Fruit fly (Drosophila melanogaster) whole organism, prepupa: ENCODE results near the gene MCTS1.

ENCODE experiments used
- CG10631 ChIP-seq: fragments of 200-800 bp; sonication (Bioruptor generic); optimal IDR thresholded peaks from 2 replicates; lab custom pipeline; 2016; ENCODE audit warnings: missing biosample characterization, missing genetic modification characterization
- CG10669 ChIP-seq: fragments of 200-800 bp; sonication (Bioruptor generic); optimal IDR thresholded peaks from 3 replicates; lab custom pipeline; 2018; ENCODE audit warnings: missing biosample characterization, mild to moderate bottlenecking, missing genetic modification characterization, moderate library complexity
- CG11294 ChIP-seq: fragments of 200-800 bp; sonication (Bioruptor generic); IDR thresholded peaks from 2 replicates; pipeline ENCODE4 v1.3.6; 2022; ENCODE audit warnings: missing biosample characterization, missing genetic modification characterization
- CG11762 ChIP-seq: fragments of 200-800 bp; sonication (Bioruptor generic); optimal IDR thresholded peaks from 3 replicates; lab custom pipeline; 2016; ENCODE audit warnings: missing biosample characterization, missing genetic modification characterization; ENCODE audit not compliant: insufficient read depth
- CG11902 ChIP-seq: fragments of 200-800 bp; sonication (Bioruptor generic); optimal IDR thresholded peaks from 3 replicates; lab custom pipeline; 2016; ENCODE audit warnings: missing biosample characterization, missing genetic modification characterization
- CG16779 ChIP-seq: fragments of 200-800 bp; sonication (Bioruptor generic); optimal IDR thresholded peaks from 3 replicates; lab custom pipeline; 2017; ENCODE audit warnings: missing biosample characterization, mild to moderate bottlenecking, missing genetic modification characterization
- CG3032 ChIP-seq: fragments of 200-800 bp; optimal IDR thresholded peaks from 2 replicates; lab custom pipeline; 2019; ENCODE audit warnings: missing biosample characterization, mild to moderate bottlenecking, missing genetic modification characterization, moderate library complexity
- CG31627 ChIP-seq: fragments of 200-800 bp; sonication (Bioruptor generic); optimal IDR thresholded peaks from 3 replicates; lab custom pipeline; 2016; ENCODE audit warnings: missing biosample characterization, missing genetic modification characterization
- CG32006 ChIP-seq: fragments of 200-800 bp; sonication (Bioruptor generic); optimal IDR thresholded peaks from 3 replicates; lab custom pipeline; 2017; ENCODE audit warnings: missing biosample characterization, mild to moderate bottlenecking, missing genetic modification characterization
- CG34406 ChIP-seq: fragments of 200-800 bp; sonication (Bioruptor generic); optimal IDR thresholded peaks from 3 replicates; lab custom pipeline; 2016; ENCODE audit warnings: missing biosample characterization, missing genetic modification characterization
- CG3919 ChIP-seq: fragments of 200-800 bp; sonication (Bioruptor generic); optimal IDR thresholded peaks from 3 replicates; lab custom pipeline; 2016; ENCODE audit warnings: missing biosample characterization, missing genetic modification characterization
- CG4318 ChIP-seq: fragments of 200-800 bp; sonication (Bioruptor generic); optimal IDR thresholded peaks from 3 replicates; lab custom pipeline; 2017; ENCODE audit warnings: missing biosample characterization, mild to moderate bottlenecking, missing genetic modification characterization
- CG6163 ChIP-seq: fragments of 200-800 bp; sonication (Bioruptor generic); IDR thresholded peaks from 3 replicates; pipeline ENCODE4 v1.3.6; 2022; ENCODE audit warnings: missing biosample characterization, missing genetic modification characterization
- CG6276 ChIP-seq: fragments of 200-800 bp; sonication (Bioruptor generic); optimal IDR thresholded peaks from 2 replicates; lab custom pipeline; 2017; ENCODE audit warnings: missing biosample characterization, mild to moderate bottlenecking, missing genetic modification characterization
- CG6792 ChIP-seq: fragments of 200-800 bp; sonication (Bioruptor generic); optimal IDR thresholded peaks from 3 replicates; lab custom pipeline; 2016; ENCODE audit warnings: missing biosample characterization, missing genetic modification characterization
- CG6854 ChIP-seq: fragments of 200-800 bp; sonication (Bioruptor generic); optimal IDR thresholded peaks from 2 replicates; lab custom pipeline; 2017; ENCODE audit warnings: missing biosample characterization, mild to moderate bottlenecking, missing genetic modification characterization
- CG8119 ChIP-seq: fragments of 200-800 bp; sonication (Bioruptor generic); IDR thresholded peaks from 3 replicates; pipeline ENCODE4 v1.3.6; 2022; ENCODE audit warnings: missing biosample characterization, missing genetic modification characterization
- CG8319 ChIP-seq: fragments of 200-800 bp; sonication (Bioruptor generic); optimal IDR thresholded peaks from 3 replicates; lab custom pipeline; 2016; ENCODE audit warnings: missing biosample characterization, missing genetic modification characterization
- Eip75B ChIP-seq: fragments of 200-800 bp; sonication (Bioruptor generic); optimal IDR thresholded peaks from 3 replicates; lab custom pipeline; 2016; ENCODE audit warnings: missing biosample characterization, missing genetic modification characterization
- Eip78C ChIP-seq: fragments of 200-800 bp; sonication (Bioruptor generic); peaks from one replicate; lab custom pipeline; 2016; ENCODE audit warnings: missing biosample characterization, missing genetic modification characterization
- Ets21C ChIP-seq: fragments of 200-800 bp; sonication (Bioruptor generic); optimal IDR thresholded peaks from 3 replicates; lab custom pipeline; 2016; ENCODE audit warnings: missing biosample characterization, missing genetic modification characterization
- Ets96B ChIP-seq: fragments of 200-800 bp; optimal IDR thresholded peaks from 2 replicates; lab custom pipeline; 2019; ENCODE audit warnings: missing biosample characterization, mild to moderate bottlenecking, missing genetic modification characterization, moderate library complexity
- Hr38 ChIP-seq: sonication (Bioruptor generic); optimal IDR thresholded peaks from 2 replicates; lab custom pipeline; 2016; ENCODE audit warnings: missing biosample characterization, missing genetic modification characterization
- Hr39 ChIP-seq: fragments of 200-800 bp; sonication (Bioruptor generic); optimal IDR thresholded peaks from 2 replicates; lab custom pipeline; 2016; ENCODE audit warnings: missing biosample characterization, missing genetic modification characterization
- Hr4 ChIP-seq: fragments of 200-800 bp; sonication (Bioruptor generic); optimal IDR thresholded peaks from 3 replicates; lab custom pipeline; 2016; ENCODE audit warnings: missing biosample characterization, missing genetic modification characterization
- Lpt ChIP-seq: fragments of 200-800 bp; sonication (Bioruptor generic); optimal IDR thresholded peaks from 3 replicates; lab custom pipeline; 2016; ENCODE audit warnings: missing biosample characterization, missing genetic modification characterization
- Met ChIP-seq: fragments of 200-800 bp; sonication (Bioruptor generic); optimal IDR thresholded peaks from 3 replicates; lab custom pipeline; 2016; ENCODE audit warnings: missing biosample characterization, missing genetic modification characterization
- OdsH ChIP-seq: fragments of 200-800 bp; sonication (Bioruptor generic); optimal IDR thresholded peaks from 3 replicates; lab custom pipeline; 2016; ENCODE audit warnings: missing biosample characterization, missing genetic modification characterization
- Smox ChIP-seq: fragments of 200-800 bp; sonication (Bioruptor generic); optimal IDR thresholded peaks from 3 replicates; lab custom pipeline; 2016; ENCODE audit warnings: missing biosample characterization, missing genetic modification characterization
- Sox102F ChIP-seq: fragments of 200-800 bp; sonication (Bioruptor generic); optimal IDR thresholded peaks from 2 replicates; lab custom pipeline; 2016; ENCODE audit warnings: missing biosample characterization, mild to moderate bottlenecking, missing genetic modification characterization
- Sox14 ChIP-seq: fragments of 200-800 bp; sonication (Bioruptor generic); optimal IDR thresholded peaks from 3 replicates; lab custom pipeline; 2016; ENCODE audit warnings: missing biosample characterization, missing genetic modification characterization
- Sox15 ChIP-seq: fragments of 200-800 bp; sonication (Bioruptor generic); optimal IDR thresholded peaks from 3 replicates; lab custom pipeline; 2016; ENCODE audit warnings: missing biosample characterization, missing genetic modification characterization
- achi ChIP-seq: fragments of 200-800 bp; sonication (Bioruptor generic); optimal IDR thresholded peaks from 3 replicates; lab custom pipeline; 2016; ENCODE audit warnings: missing biosample characterization, missing genetic modification characterization
- acj6 ChIP-seq: fragments of 200-800 bp; sonication (Bioruptor generic); optimal IDR thresholded peaks from 3 replicates; lab custom pipeline; 2016; ENCODE audit warnings: missing biosample characterization, missing genetic modification characterization
- cyc ChIP-seq: fragments of 200-800 bp; sonication (Bioruptor generic); optimal IDR thresholded peaks from 3 replicates; lab custom pipeline; 2016; ENCODE audit warnings: missing biosample characterization, missing genetic modification characterization
- dac ChIP-seq: fragments of 200-800 bp; sonication (Bioruptor generic); optimal IDR thresholded peaks from 2 replicates; lab custom pipeline; 2017; ENCODE audit warnings: missing biosample characterization, mild to moderate bottlenecking, missing genetic modification characterization
- dsx ChIP-seq: fragments of 200-800 bp; optimal IDR thresholded peaks from 3 replicates; lab custom pipeline; 2019; ENCODE audit warnings: missing biosample characterization, mild to moderate bottlenecking, missing genetic modification characterization, moderate library complexity; ENCODE audit not compliant: poor library complexity, severe bottlenecking
- esn ChIP-seq: fragments of 200-800 bp; sonication (Bioruptor generic); optimal IDR thresholded peaks from 2 replicates; lab custom pipeline; 2016; ENCODE audit warnings: missing biosample characterization, mild to moderate bottlenecking, missing genetic modification characterization, moderate library complexity
- fkh ChIP-seq: fragments of 200-800 bp; sonication (Bioruptor generic); optimal IDR thresholded peaks from 3 replicates; lab custom pipeline; 2017; ENCODE audit warnings: missing biosample characterization, mild to moderate bottlenecking, missing genetic modification characterization, moderate library complexity
- lz ChIP-seq: fragments of 200-800 bp; sonication (Bioruptor generic); optimal IDR thresholded peaks from 3 replicates; lab custom pipeline; 2016; ENCODE audit warnings: missing biosample characterization, missing genetic modification characterization
- net ChIP-seq: fragments of 200-800 bp; sonication (Bioruptor generic); optimal IDR thresholded peaks from 3 replicates; lab custom pipeline; 2016; ENCODE audit warnings: missing biosample characterization, missing genetic modification characterization
- pdm3 ChIP-seq: fragments of 200-800 bp; sonication (Bioruptor generic); optimal IDR thresholded peaks from 3 replicates; lab custom pipeline; 2016; ENCODE audit warnings: missing biosample characterization, missing genetic modification characterization
- salr ChIP-seq, 2 experiments: fragments of 200-800 bp; sonication (Bioruptor generic); optimal IDR thresholded peaks; 3 replicates each; lab custom pipeline; 2016 to 2018; ENCODE audit warnings: missing biosample characterization in 2 of 2, missing genetic modification characterization in 2 of 2, mild to moderate bottlenecking in 1 of 2
- spab ChIP-seq: fragments of 200-800 bp; sonication (Bioruptor generic); optimal IDR thresholded peaks from 2 replicates; lab custom pipeline; 2017; ENCODE audit warnings: missing biosample characterization, mild to moderate bottlenecking, missing genetic modification characterization, missing genetic modification reagents
- ss ChIP-seq, 2 experiments: fragments of 200-800 bp; sonication (Bioruptor generic); optimal IDR thresholded peaks; 2 replicates in 1 of 2; 3 replicates in 1 of 2; lab custom pipeline; 2017 to 2018; ENCODE audit warnings: mild to moderate bottlenecking in 2 of 2, missing biosample characterization in 2 of 2, missing genetic modification characterization in 2 of 2, moderate library complexity in 1 of 2
- svp ChIP-seq: fragments of 200-800 bp; sonication (Bioruptor generic); peaks from one replicate; lab custom pipeline; 2016; ENCODE audit warnings: missing biosample characterization, missing genetic modification characterization
- topi ChIP-seq: fragments of 200-800 bp; sonication (Bioruptor generic); optimal IDR thresholded peaks from 3 replicates; lab custom pipeline; 2016; ENCODE audit warnings: missing biosample characterization, missing genetic modification characterization
- vri ChIP-seq: fragments of 200-800 bp; sonication (Bioruptor generic); optimal IDR thresholded peaks from 3 replicates; lab custom pipeline; 2016; ENCODE audit warnings: missing biosample characterization, mild to moderate bottlenecking, missing genetic modification characterization

MCTS1 gene

DNA sequence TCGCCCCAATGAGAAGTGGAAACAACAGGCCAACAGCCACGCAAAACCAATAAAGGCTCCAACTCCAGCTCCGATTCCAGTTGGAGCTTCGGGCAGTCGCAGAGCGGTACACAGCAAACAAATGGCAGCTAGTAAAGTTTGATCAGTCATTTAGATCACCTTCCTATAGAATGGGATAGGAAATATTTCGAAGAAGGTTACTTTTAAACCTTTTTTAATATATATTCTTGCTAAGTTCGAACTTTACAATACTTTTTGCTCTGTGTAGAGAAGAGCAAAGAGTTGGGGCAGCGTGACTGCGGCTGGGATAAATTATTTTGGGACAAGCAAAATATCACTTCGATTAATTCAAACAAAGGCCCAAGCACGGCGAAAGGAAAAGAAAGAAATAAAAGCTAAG, 17.4 kb upstream of the MCTS1 start (continued):
- peak; percentile 76 for TF ChIP-seq CG10631
- TF ChIP-seq CG6854 (GFP tag; lab: Kevin White, UChicago): peak; percentile 73
- peak; percentile 53 for TF ChIP-seq CG16779 (tag; lab: Kevin White, UChicago)
- TF ChIP-seq Met (GFP tag; lab: Kevin White, UChicago): peak; percentile 89
- TF ChIP-seq Ets96B: peak; percentile 74
- TF ChIP-seq CG32006 (GFP tag; lab: Kevin White, UChicago): peak; percentile 59
- peak; percentile 75 for TF ChIP-seq CG31627 (GFP tag; lab: Kevin White, UChicago)
- TF ChIP-seq Sox15 (GFP tag; lab: Kevin White, UChicago): peak; percentile 65
- no peak for TF ChIP-seq CG11294 (GFP tag; lab: Robert Waterston, UW)
- TF ChIP-seq lz (GFP tag; lab: Kevin White, UChicago): peak; percentile 84
- TF ChIP-seq dsx: peak; percentile 72
- TF ChIP-seq dac (GFP tag; lab: Kevin White, UChicago): peak; percentile 14
- no peak for TF ChIP-seq fkh (GFP tag; lab: Kevin White, UChicago)
- TF ChIP-seq CG6792: peak; percentile 79
- peak; percentile 46 for TF ChIP-seq CG8319
- peak; percentile 42 for TF ChIP-seq Lpt (GFP tag; lab: Kevin White, UChicago)
- TF ChIP-seq esn (GFP tag; lab: Kevin White, UChicago): peak; percentile 88
- TF ChIP-seq CG8119: peak; percentile 71
- peak; percentile 75 for TF ChIP-seq Sox14 (GFP tag; lab: Kevin White, UChicago)
- TF ChIP-seq Ets21C (GFP tag; lab: Kevin White, UChicago): peak; percentile 68
- TF ChIP-seq CG11902: peak; percentile 67
- TF ChIP-seq spab: peak; percentile 65
- peak; percentile 8 for TF ChIP-seq CG6276 (GFP tag; lab: Kevin White, UChicago)
- peak; percentile 88 for TF ChIP-seq topi
- TF ChIP-seq vri (GFP tag; lab: Kevin White, UChicago): peak; percentile 70
- peak; percentile 76 for TF ChIP-seq OdsH (GFP tag; lab: Kevin White, UChicago)
- TF ChIP-seq CG3919: peak; percentile 85
- peak; percentile 86 for TF ChIP-seq Sox102F (GFP tag; lab: Kevin White, UChicago)
- peak; percentile 81 for TF ChIP-seq CG34406 (GFP tag; lab: Kevin White, UChicago)
- no peak for TF ChIP-seq Hr38 (GFP tag; lab: Kevin White, UChicago)
- peak; percentile 45 to 51 for TF ChIP-seq salr (GFP tag; optimal IDR thresholded peaks at IDR 0.05; lab: Kevin White, UChicago)
- TF ChIP-seq Eip78C (GFP tag; lab: Kevin White, UChicago): peak; percentile 95
- peak; percentile 94 for TF ChIP-seq svp (GFP tag; lab: Kevin White, UChicago)
- TF ChIP-seq Hr39 (GFP tag; lab: Kevin White, UChicago): peak; percentile 72
- peak; percentile 23 for TF ChIP-seq CG11762 (GFP tag; lab: Kevin White, UChicago)
- TF ChIP-seq CG3032 (tag; lab: Kevin White, UChicago): peak; percentile 80
- TF ChIP-seq net (GFP tag; lab: Kevin White, UChicago): peak; percentile 71
- TF ChIP-seq, all 60 proteins: peak for 56

DNA sequence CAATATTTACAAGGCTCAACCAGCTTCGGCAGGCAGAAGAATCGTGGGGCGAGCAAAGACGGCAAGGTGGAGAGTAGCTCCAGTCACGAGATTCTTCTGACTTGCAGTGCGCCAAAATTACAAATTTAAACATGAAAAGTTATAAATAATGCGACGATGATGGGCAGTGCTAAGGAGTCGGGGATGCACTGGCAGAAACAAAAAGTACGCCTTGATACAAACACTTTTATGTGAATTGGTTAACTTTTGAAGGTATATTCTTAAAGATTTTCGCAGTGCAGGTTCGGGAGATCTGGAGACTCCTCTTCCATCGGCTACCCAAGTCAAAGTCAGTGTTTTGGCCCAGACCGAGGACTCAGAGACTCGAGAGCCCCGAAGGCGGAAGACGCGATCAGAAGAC, 16.3 kb upstream of the MCTS1 start:
- TF ChIP-seq CG4318 (GFP tag; lab: Kevin White, UChicago): no peak
- peak; percentile 50 for TF ChIP-seq CG3919
- peak; percentile 26 for TF ChIP-seq Ets21C (GFP tag; lab: Kevin White, UChicago)
- TF ChIP-seq esn (GFP tag; lab: Kevin White, UChicago): peak; percentile 61
- TF ChIP-seq topi: peak; percentile 61
- no peak for TF ChIP-seq CG6163
- TF ChIP-seq CG10669: peak; percentile 12
- no peak for TF ChIP-seq ss (GFP tag; optimal IDR thresholded peaks at IDR 0.05; lab: Kevin White, UChicago)
- TF ChIP-seq Sox14 (GFP tag; lab: Kevin White, UChicago): peak; percentile 30
- TF ChIP-seq cyc (GFP tag; lab: Kevin White, UChicago): peak; percentile 54
- peak; percentile 51 for TF ChIP-seq vri (GFP tag; lab: Kevin White, UChicago)
- TF ChIP-seq CG11294 (GFP tag; lab: Robert Waterston, UW): no peak
- TF ChIP-seq CG6854 (GFP tag; lab: Kevin White, UChicago): no peak
- TF ChIP-seq Ets96B: peak; percentile 25
- TF ChIP-seq CG10631: peak; percentile 37
- no peak for TF ChIP-seq CG11902
- TF ChIP-seq CG6792: peak; percentile 19
- peak; percentile 45 for TF ChIP-seq pdm3 (GFP tag; lab: Kevin White, UChicago)
- TF ChIP-seq Eip78C (GFP tag; lab: Kevin White, UChicago): peak; percentile 84
- no peak for TF ChIP-seq Sox15 (GFP tag; lab: Kevin White, UChicago)
- peak; percentile 54 for TF ChIP-seq CG31627 (GFP tag; lab: Kevin White, UChicago)
- no peak for TF ChIP-seq Hr4 (GFP tag; lab: Kevin White, UChicago)
- TF ChIP-seq Smox (GFP tag; lab: Kevin White, UChicago): peak; percentile 56
- TF ChIP-seq Eip75B (GFP tag; lab: Kevin White, UChicago): peak; percentile 40
- TF ChIP-seq salr (GFP tag; optimal IDR thresholded peaks at IDR 0.05; lab: Kevin White, UChicago): peak in 1 of 2 experiments; percentile 0
- peak; percentile 65 for TF ChIP-seq Met (GFP tag; lab: Kevin White, UChicago)
- TF ChIP-seq achi (GFP tag; lab: Kevin White, UChicago): peak; percentile 6
- peak; percentile 53 for TF ChIP-seq Hr39 (GFP tag; lab: Kevin White, UChicago)
- peak; percentile 66 for TF ChIP-seq Sox102F (GFP tag; lab: Kevin White, UChicago)
- TF ChIP-seq acj6 (GFP tag; lab: Kevin White, UChicago): peak; percentile 33
- no peak for TF ChIP-seq CG3032 (tag; lab: Kevin White, UChicago)
- TF ChIP-seq svp (GFP tag; lab: Kevin White, UChicago): peak; percentile 81
